Fruit fly (Drosophila melanogaster): Measurements from ENCODE around the gene B4.
A peak's percentile ranks its signal among the peaks of the same experiment; 100 is the strongest.

Gene B4

DNA sequence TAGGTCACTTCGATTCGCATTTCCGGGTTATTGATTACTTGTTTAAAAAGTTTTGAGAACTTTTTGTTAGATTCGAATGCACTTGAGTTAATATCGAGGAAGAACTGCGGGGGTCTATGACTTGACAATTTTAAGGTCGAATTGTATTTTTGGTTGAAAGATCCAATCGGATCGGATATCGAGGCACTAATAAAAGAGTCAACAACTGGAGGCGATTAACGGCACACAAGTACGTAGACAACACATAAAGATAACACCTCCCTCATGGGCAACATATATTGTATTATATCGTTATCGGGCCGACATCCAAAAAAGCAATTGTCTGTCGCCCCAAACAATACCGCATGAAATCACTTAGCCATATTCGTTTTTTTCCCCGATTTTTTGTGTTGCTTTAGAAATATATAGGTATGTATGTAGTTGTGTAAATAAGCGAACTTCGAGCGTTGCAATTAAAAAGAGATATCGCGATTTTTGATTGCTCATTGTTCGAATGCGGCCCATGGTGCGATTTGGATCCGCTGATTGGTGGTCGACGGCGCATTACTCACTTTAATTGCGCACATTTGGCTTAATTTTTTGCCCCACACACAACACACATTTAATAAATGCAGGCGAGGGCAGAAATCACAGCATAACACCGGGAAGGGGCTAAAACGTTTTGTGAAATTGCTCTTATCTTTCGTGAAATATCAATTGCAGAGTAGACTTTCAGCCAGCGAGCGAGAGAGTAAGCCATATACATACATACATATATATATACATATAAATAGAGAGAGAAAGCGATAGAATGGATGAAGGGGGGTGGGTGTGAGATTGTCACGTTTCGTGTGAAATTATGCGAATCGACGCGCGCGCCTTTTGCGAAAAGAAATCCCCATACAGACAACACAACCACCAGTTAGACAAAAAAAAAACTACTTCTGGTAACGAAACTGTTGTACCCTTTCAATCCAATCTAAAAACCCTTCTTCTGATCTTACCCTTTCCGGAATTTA lies 38.0 kb downstream of the B4 start:
- TF ChIP-seq br (GFP tag; optimal IDR thresholded peaks at IDR 0.05), result peak; percentile 27
- TF ChIP-seq h (GFP tag; optimal IDR thresholded peaks at IDR 0.05), result peak; percentile 53
- TF ChIP-seq usp (GFP tag; optimal IDR thresholded peaks at IDR 0.05), result no peak
- no peak for TF ChIP-seq Rel (GFP tag; optimal IDR thresholded peaks at IDR 0.05)
- peak; percentile 89 for TF ChIP-seq Rel (tag; optimal IDR thresholded peaks at IDR 0.05)
- no peak for TF ChIP-seq Myc (optimal IDR thresholded peaks at IDR 0.05)
- no peak for TF ChIP-seq Vsx2 (GFP tag; optimal IDR thresholded peaks at IDR 0.05; ENCODE audit: partially characterized antibody)
- TF ChIP-seq foxo (GFP tag; optimal IDR thresholded peaks at IDR 0.05), result no peak
- TF ChIP-seq woc (GFP tag; optimal IDR thresholded peaks at IDR 0.05), result peak; percentile 32
- no peak for TF ChIP-seq sage (GFP tag; optimal IDR thresholded peaks at IDR 0.05)
- no peak for TF ChIP-seq GATAd (GFP tag; optimal IDR thresholded peaks at IDR 0.05)
- TF ChIP-seq fru (GFP tag; optimal IDR thresholded peaks at IDR 0.05), result peak; percentile 7
- no peak for TF ChIP-seq HLH106 (tag; optimal IDR thresholded peaks at IDR 0.05)
- peak; percentile 8 for TF ChIP-seq CG32264 (GFP tag; optimal IDR thresholded peaks at IDR 0.05)

dm6 chr2L:13509533-13510240 lies 39.4 kb downstream of the B4 start:
- TF ChIP-seq dl (GFP tag; optimal IDR thresholded peaks at IDR 0.05; ENCODE audit: insufficient read depth in 1 of 2, partially characterized antibody in 2 of 2) (peak; percentile 73 to 77), Dfd (GFP tag; optimal IDR thresholded peaks at IDR 0.05) (no peak), Rel (GFP tag; optimal IDR thresholded peaks at IDR 0.05) (no peak), Rel (tag; optimal IDR thresholded peaks at IDR 0.05) (peak; percentile 67), lola (GFP tag; optimal IDR thresholded peaks at IDR 0.05) (no peak)

- no peak for TF ChIP-seq Abd-B (GFP tag; optimal IDR thresholded peaks at IDR 0.05)
- no peak for TF ChIP-seq lola (GFP tag; optimal IDR thresholded peaks at IDR 0.05)
These were observed 48.7 kb downstream of the B4 start for dm6 chr2L:13500416-13500815.

DNA sequence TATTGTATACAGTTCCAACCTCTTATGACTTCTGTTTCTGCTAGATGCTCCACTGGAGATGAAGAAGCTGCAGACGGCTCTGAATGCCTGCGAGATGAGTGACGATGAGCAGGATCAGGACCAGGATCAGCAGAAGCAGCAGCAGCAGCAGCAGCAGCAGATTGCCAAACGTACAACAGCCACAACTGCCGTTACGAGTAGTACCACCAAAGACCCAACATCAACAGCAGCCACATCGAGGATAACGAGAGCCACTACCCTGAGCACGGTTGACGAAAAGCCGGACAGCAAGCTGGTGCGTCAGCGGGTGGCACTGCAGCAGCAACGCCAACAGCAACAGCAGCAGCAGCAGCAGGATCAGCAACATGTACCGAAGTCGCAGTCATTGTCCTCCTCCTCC lies 51.2 kb downstream of the B4 start:
- TF ChIP-seq woc (GFP tag; optimal IDR thresholded peaks at IDR 0.05) (no peak), Dfd (GFP tag; optimal IDR thresholded peaks at IDR 0.05) (peak; percentile 92)

DNA sequence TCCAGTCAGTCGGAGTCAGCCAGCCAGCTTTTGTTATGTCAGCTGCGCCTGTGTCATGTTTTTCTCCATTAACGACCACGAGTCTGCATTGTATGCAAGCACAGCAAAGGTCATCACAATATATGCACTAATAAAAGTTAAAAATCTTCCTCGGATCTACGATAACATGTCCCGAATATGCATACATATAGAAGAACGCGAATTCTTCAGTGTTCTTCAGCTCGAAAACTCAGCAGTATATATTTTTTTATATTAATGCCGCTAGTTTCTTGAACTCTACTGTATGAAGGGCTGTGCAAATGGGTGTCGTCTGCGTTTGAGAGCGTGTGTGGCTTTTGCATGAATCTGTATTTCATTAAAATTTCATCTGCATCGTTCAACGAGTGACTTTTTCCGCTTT lies 66.9 kb downstream of the B4 start:
- TF ChIP-seq ey (GFP tag; optimal IDR thresholded peaks at IDR 0.05), result no peak
- no peak for TF ChIP-seq Mio (GFP tag; optimal IDR thresholded peaks at IDR 0.05)
- no peak for TF ChIP-seq pan (optimal IDR thresholded peaks at IDR 0.05)
- TF ChIP-seq jim (GFP tag; optimal IDR thresholded peaks at IDR 0.05), result no peak
- peak; percentile 23 for TF ChIP-seq Sp1 (GFP tag; optimal IDR thresholded peaks at IDR 0.05)
- no peak for TF ChIP-seq CG9705 (GFP tag; optimal IDR thresholded peaks at IDR 0.05)
- TF ChIP-seq Rel (GFP tag; optimal IDR thresholded peaks at IDR 0.05), result no peak
- TF ChIP-seq Rel (tag; optimal IDR thresholded peaks at IDR 0.05), result no peak
- TF ChIP-seq fru (GFP tag; optimal IDR thresholded peaks at IDR 0.05), result peak; percentile 33
- peak; percentile 7 for TF ChIP-seq tai (GFP tag; optimal IDR thresholded peaks at IDR 0.05)
- TF ChIP-seq sage (GFP tag; optimal IDR thresholded peaks at IDR 0.05), result no peak
- TF ChIP-seq OdsH (GFP tag; optimal IDR thresholded peaks at IDR 0.05), result no peak
- no peak for TF ChIP-seq Hr78 (GFP tag; optimal IDR thresholded peaks at IDR 0.05)
- TF ChIP-seq Dif (GFP tag; optimal IDR thresholded peaks at IDR 0.05; ENCODE audit: partially characterized antibody), result no peak
- no peak for TF ChIP-seq br (GFP tag; optimal IDR thresholded peaks at IDR 0.05)
- TF ChIP-seq dmrt93B (GFP tag; optimal IDR thresholded peaks at IDR 0.05), result no peak
- TF ChIP-seq Jra (GFP tag; optimal IDR thresholded peaks at IDR 0.05), result no peak
- no peak for TF ChIP-seq N (GFP tag; optimal IDR thresholded peaks at IDR 0.05)
- TF ChIP-seq dsf (GFP tag; optimal IDR thresholded peaks at IDR 0.05; ENCODE audit: borderline replicate concordance), result no peak
- TF ChIP-seq h (GFP tag; optimal IDR thresholded peaks at IDR 0.05), result no peak
- no peak for TF ChIP-seq sv (GFP tag; optimal IDR thresholded peaks at IDR 0.05)
- no peak for TF ChIP-seq usp (GFP tag; optimal IDR thresholded peaks at IDR 0.05)
- no peak for TF ChIP-seq GATAd (GFP tag; optimal IDR thresholded peaks at IDR 0.05)
- no peak for TF ChIP-seq Myc (optimal IDR thresholded peaks at IDR 0.05)
- TF ChIP-seq foxo (GFP tag; optimal IDR thresholded peaks at IDR 0.05), result peak in 1 of 2 experiments; percentile 41
- TF ChIP-seq Hnf4 (GFP tag; optimal IDR thresholded peaks at IDR 0.05), result no peak
- TF ChIP-seq Dfd (GFP tag; optimal IDR thresholded peaks at IDR 0.05), result no peak
- TF ChIP-seq Hr83 (GFP tag; optimal IDR thresholded peaks at IDR 0.05; ENCODE audit: poor library complexity, severe bottlenecking), result no peak
- no peak for TF ChIP-seq CrebA (GFP tag; optimal IDR thresholded peaks at IDR 0.05; ENCODE audit: borderline replicate concordance)
- TF ChIP-seq dl (GFP tag; optimal IDR thresholded peaks at IDR 0.05; ENCODE audit: insufficient read depth in 1 of 2, partially characterized antibody in 2 of 2), result no peak
- no peak for TF ChIP-seq lola (GFP tag; optimal IDR thresholded peaks at IDR 0.05)
- no peak for TF ChIP-seq Abd-B (GFP tag; optimal IDR thresholded peaks at IDR 0.05)
- no peak for TF ChIP-seq Vsx2 (GFP tag; optimal IDR thresholded peaks at IDR 0.05; ENCODE audit: partially characterized antibody)
- no peak for TF ChIP-seq CG32264 (GFP tag; optimal IDR thresholded peaks at IDR 0.05)
- no peak for TF ChIP-seq HLH106 (tag; optimal IDR thresholded peaks at IDR 0.05)
